Worm (Caenorhabditis elegans) whole organism, late embryonic: Measurements from ENCODE around the gene tag-243.

Source experiments
- F13H6.1 ChIP-seq: sonication (generic microtip); optimal IDR thresholded peaks from 2 replicates; lab custom pipeline; 2016; ENCODE audit warnings: missing genetic modification characterization, missing compliant biosample characterization
- ama-1 ChIP-seq: fragments of 150-350 bp; optimal IDR thresholded peaks from 2 replicates; lab custom pipeline; 2014
- ceh-6 ChIP-seq: fragments of 200-800 bp; sonication (Bioruptor generic); optimal IDR thresholded peaks from 2 replicates; lab custom pipeline; 2018; ENCODE audit warnings: mild to moderate bottlenecking, missing genetic modification characterization, missing compliant biosample characterization
- ceh-9 ChIP-seq: sonication (generic microtip); optimal IDR thresholded peaks from 2 replicates; lab custom pipeline; 2016; ENCODE audit warnings: mild to moderate bottlenecking, missing genetic modification characterization, inconsistent platforms, missing compliant biosample characterization
- dve-1 ChIP-seq: sonication (generic microtip); optimal IDR thresholded peaks from 2 replicates; lab custom pipeline; 2017; ENCODE audit warnings: antibody characterized with exemption, mild to moderate bottlenecking, missing genetic modification characterization, missing compliant biosample characterization
- nhr-11 ChIP-seq: fragments of 150-350 bp; optimal IDR thresholded peaks from 2 replicates; lab custom pipeline; 2014; ENCODE audit warnings: missing biosample characterization, missing genetic modification characterization
- pag-3 ChIP-seq: sonication (generic microtip); optimal IDR thresholded peaks from 2 replicates; lab custom pipeline; 2016; ENCODE audit warnings: missing compliant biosample characterization, missing genetic modification characterization, borderline replicate concordance
- pat-9 ChIP-seq: fragments of 200-800 bp; sonication (Bioruptor generic); optimal IDR thresholded peaks from 2 replicates; lab custom pipeline; 2018; ENCODE audit warnings: mild to moderate bottlenecking, missing genetic modification characterization, moderate library complexity, missing compliant biosample characterization
- ref-2 ChIP-seq: sonication (generic microtip); optimal IDR thresholded peaks from 2 replicates; lab custom pipeline; 2016; ENCODE audit warnings: missing genetic modification characterization, missing compliant biosample characterization
- syd-9 ChIP-seq: sonication (generic microtip); optimal IDR thresholded peaks from 2 replicates; lab custom pipeline; 2016; ENCODE audit warnings: mild to moderate bottlenecking, missing genetic modification characterization, moderate library complexity, missing compliant biosample characterization
- ttx-3 ChIP-seq: sonication (generic microtip); optimal IDR thresholded peaks from 2 replicates; lab custom pipeline; 2016; ENCODE audit warnings: missing genetic modification reagents, missing genetic modification characterization, missing compliant biosample characterization
- ztf-16 ChIP-seq: sonication (generic microtip); optimal IDR thresholded peaks from 2 replicates; lab custom pipeline; 2017; ENCODE audit warnings: missing genetic modification characterization, missing compliant biosample characterization

ce11 chrIII:4653374-4653773 is 34.9 kb downstream of the tag-243 start:
- no peak for TF ChIP-seq ztf-16 (tag; lab: Kevin White, UChicago)
- no peak for TF ChIP-seq pag-3
- TF ChIP-seq ref-2 (tag; lab: Kevin White, UChicago), result no peak
- TF ChIP-seq ceh-6 (GFP tag; lab: Kevin White, UChicago), result no peak
- TF ChIP-seq pat-9 (tag; lab: Kevin White, UChicago), result no peak
- TF ChIP-seq dve-1 (tag; lab: Kevin White, UChicago), result no peak
- TF ChIP-seq syd-9 (tag; lab: Kevin White, UChicago), result no peak
- TF ChIP-seq nhr-11 (tag; lab: Kevin White, UChicago), result no peak
- TF ChIP-seq ttx-3 (tag; lab: Kevin White, UChicago), result no peak
- TF ChIP-seq F13H6.1 (tag; lab: Kevin White, UChicago), result no peak
- TF ChIP-seq ama-1 (lab: Kevin White, UChicago), result no peak
- no peak for TF ChIP-seq ceh-9
